Worm (Caenorhabditis elegans) whole organism, mixed stage, embryonic: Measurements from ENCODE around the gene nhr-180.

Experiments used
- blmp-1 ChIP-seq: fragments of 150-350 bp; optimal IDR thresholded peaks from 2 replicates; lab custom pipeline; 2014; ENCODE audit warnings: missing biosample characterization, missing genetic modification characterization
- ceh-83 ChIP-seq: fragments of 200-800 bp; sonication (Bioruptor generic); optimal IDR thresholded peaks from 2 replicates; lab custom pipeline; 2018; ENCODE audit warnings: mild to moderate bottlenecking, missing genetic modification characterization, missing compliant biosample characterization
- lin-13 ChIP-seq: fragments of 150-350 bp; optimal IDR thresholded peaks from 2 replicates; lab custom pipeline; 2014; ENCODE audit warnings: missing biosample characterization, missing genetic modification characterization
- lsy-2 ChIP-seq: fragments of 150-350 bp; optimal IDR thresholded peaks from 2 replicates; lab custom pipeline; 2014; ENCODE audit warnings: missing biosample characterization, missing genetic modification characterization
- mab-5 ChIP-seq: fragments of 150-350 bp; optimal IDR thresholded peaks from 2 replicates; lab custom pipeline; 2014; ENCODE audit warnings: missing biosample characterization, missing genetic modification characterization
- mep-1 ChIP-seq: fragments of 150-350 bp; optimal IDR thresholded peaks from 2 replicates; lab custom pipeline; 2017; ENCODE audit warnings: missing biosample characterization, missing genetic modification reagents, missing genetic modification characterization, inconsistent platforms
- nhr-237 ChIP-seq: fragments of 150-350 bp; optimal IDR thresholded peaks from 2 replicates; lab custom pipeline; 2014; ENCODE audit warnings: missing biosample characterization, missing genetic modification characterization
- pha-4 ChIP-seq: fragments of 150-350 bp; optimal IDR thresholded peaks from 2 replicates; lab custom pipeline; 2018; ENCODE audit warnings: missing biosample characterization, missing genetic modification reagents, missing genetic modification characterization
- snpc-4 ChIP-seq: fragments of 150-350 bp; optimal IDR thresholded peaks from 2 replicates; lab custom pipeline; 2014; ENCODE audit warnings: missing biosample characterization, missing genetic modification characterization
- sptf-1 ChIP-seq: sonication (generic microtip); optimal IDR thresholded peaks from 2 replicates; lab custom pipeline; 2017; ENCODE audit warnings: mild to moderate bottlenecking, missing genetic modification characterization, moderate library complexity, missing compliant biosample characterization
- ztf-11 ChIP-seq: fragments of 150-350 bp; optimal IDR thresholded peaks from 2 replicates; lab custom pipeline; 2014; ENCODE audit warnings: missing biosample characterization, missing genetic modification characterization

ce11 chrV:664337-664847, 2.9 kb downstream of the nhr-180 start, which contains the start of the genes F31F4.11 and srh-266:
- no peak for TF ChIP-seq lsy-2
- TF ChIP-seq sptf-1 (tag; lab: Kevin White, UChicago), result no peak
- no peak for TF ChIP-seq mab-5
- no peak for TF ChIP-seq ceh-83 (GFP tag; lab: Kevin White, UChicago)
- no peak for TF ChIP-seq lin-13 (tag; lab: Kevin White, UChicago)
- no peak for TF ChIP-seq mep-1 (tag; lab: Kevin White, UChicago)
- no peak for TF ChIP-seq snpc-4 (tag; lab: Kevin White, UChicago)
- TF ChIP-seq blmp-1 (tag; lab: Kevin White, UChicago), result no peak
- no peak for TF ChIP-seq pha-4 (tag; lab: Kevin White, UChicago)
- TF ChIP-seq nhr-237, result no peak
- TF ChIP-seq ztf-11 (tag; lab: Kevin White, UChicago), result no peak
